Fruit fly (Drosophila melanogaster) whole organism, adult: ENCODE data around the gene Alh.

Experiments used
- CG14711 ChIP-seq: fragments of 200-800 bp; sonication (Bioruptor generic); optimal IDR thresholded peaks from 2 replicates; lab custom pipeline; 2018; ENCODE audit warnings: missing biosample characterization, mild to moderate bottlenecking, missing genetic modification characterization, moderate library complexity
- CG7045 ChIP-seq: fragments of 200-800 bp; sonication (Bioruptor generic); optimal IDR thresholded peaks from 2 replicates; lab custom pipeline; 2017; ENCODE audit warnings: missing biosample characterization, mild to moderate bottlenecking, missing genetic modification characterization
- Crg-1 ChIP-seq: fragments of 200-800 bp; sonication (Bioruptor generic); optimal IDR thresholded peaks from 2 replicates; lab custom pipeline; 2016; ENCODE audit warnings: missing biosample characterization, missing genetic modification characterization
- Hr96 ChIP-seq: fragments of 200-800 bp; sonication (Bioruptor generic); optimal IDR thresholded peaks from 2 replicates; lab custom pipeline; 2016; ENCODE audit warnings: missing biosample characterization, missing genetic modification characterization
- Mnt ChIP-seq: fragments of 200-800 bp; sonication (Bioruptor generic); optimal IDR thresholded peaks from 2 replicates; lab custom pipeline; 2016; ENCODE audit warnings: missing biosample characterization, mild to moderate bottlenecking, missing genetic modification characterization
- bab1 ChIP-seq: fragments of 200-800 bp; sonication (Bioruptor generic); optimal IDR thresholded peaks from 3 replicates; lab custom pipeline; 2019; ENCODE audit warnings: missing biosample characterization, mild to moderate bottlenecking, missing genetic modification characterization, moderate library complexity
- kay ChIP-seq: fragments of 200-800 bp; sonication (Bioruptor generic); peaks from one replicate; lab custom pipeline; 2016; ENCODE audit warnings: missing biosample characterization, missing genetic modification characterization, borderline replicate concordance
- ovo ChIP-seq: fragments of 200-800 bp; sonication (Bioruptor generic); optimal IDR thresholded peaks from 2 replicates; lab custom pipeline; 2016; ENCODE audit warnings: missing biosample characterization, missing genetic modification characterization
- pad ChIP-seq: fragments of 200-800 bp; sonication (Bioruptor generic); optimal IDR thresholded peaks from 3 replicates; lab custom pipeline; 2017; ENCODE audit warnings: missing biosample characterization, missing genetic modification characterization, mild to moderate bottlenecking, moderate library complexity, missing genetic modification reagents
- toe ChIP-seq: fragments of 200-800 bp; sonication (Bioruptor generic); optimal IDR thresholded peaks from 2 replicates; lab custom pipeline; 2016; ENCODE audit warnings: missing biosample characterization, missing genetic modification characterization

DNA sequence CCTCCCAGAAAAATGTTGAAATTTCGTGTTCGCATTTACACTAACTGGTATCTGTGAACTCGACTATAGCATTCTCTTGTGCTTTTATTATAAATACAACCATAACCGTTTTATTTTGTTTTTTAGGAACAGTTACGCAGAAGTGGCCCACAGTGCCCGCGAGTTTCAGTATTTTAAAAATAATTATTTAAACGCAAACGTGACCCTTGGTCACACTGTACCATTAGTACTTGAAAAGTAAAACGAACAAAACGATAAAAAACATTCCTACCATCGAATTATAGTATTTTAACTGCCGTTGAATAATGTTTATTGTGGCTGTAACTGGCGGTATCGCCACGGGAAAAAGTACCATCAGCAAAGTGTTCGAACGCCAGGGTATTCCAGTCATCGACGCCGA, 42.0 kb downstream of the Alh start, which contains the start of gene Dpck:
- TF ChIP-seq Mnt (GFP tag; lab: Kevin White, UChicago) (peak; percentile 32), pad (GFP tag; lab: Kevin White, UChicago) (no peak), Crg-1 (GFP tag; lab: Kevin White, UChicago) (no peak), Hr96 (GFP tag; lab: Kevin White, UChicago) (no peak), CG14711 (tag; lab: Kevin White, UChicago) (no peak), bab1 (peak; percentile 68), CG7045 (no peak), kay (GFP tag; lab: Kevin White, UChicago) (no peak), ovo (GFP tag; lab: Kevin White, UChicago) (no peak), toe (GFP tag; lab: Kevin White, UChicago) (peak; percentile 55)
